Worm (Caenorhabditis elegans) whole organism, late embryonic: ENCODE data around the gene ZK1251.3.

ENCODE experiments used
- ama-1 ChIP-seq: fragments of 150-350 bp; optimal IDR thresholded peaks from 2 replicates; lab custom pipeline; 2014
- elt-2 ChIP-seq: sonication (generic microtip); optimal IDR thresholded peaks from 2 replicates; lab custom pipeline; 2016; ENCODE audit warnings: missing genetic modification reagents, missing genetic modification characterization, missing compliant biosample characterization
- ets-4 ChIP-seq: sonication (generic microtip); optimal IDR thresholded peaks from 2 replicates; lab custom pipeline; 2016; ENCODE audit warnings: missing genetic modification characterization, missing compliant biosample characterization
- eyg-1 ChIP-seq: sonication (generic microtip); optimal IDR thresholded peaks from 2 replicates; lab custom pipeline; 2016; ENCODE audit warnings: missing genotype, missing genetic modification characterization, missing compliant biosample characterization
- fkh-10 ChIP-seq: fragments of 150-350 bp; optimal IDR thresholded peaks from 2 replicates; lab custom pipeline; 2014; ENCODE audit warnings: missing biosample characterization, missing genetic modification reagents, missing genetic modification characterization
- odd-2 ChIP-seq: sonication (generic microtip); optimal IDR thresholded peaks from 2 replicates; lab custom pipeline; 2017; ENCODE audit warnings: antibody characterized with exemption, mild to moderate bottlenecking, missing genetic modification characterization, missing compliant biosample characterization
- pha-4 ChIP-seq: fragments of 150-350 bp; optimal IDR thresholded peaks from 2 replicates; lab custom pipeline; 2018; ENCODE audit warnings: missing biosample characterization, missing genetic modification reagents, missing genetic modification characterization
- pqm-1 ChIP-seq: sonication (generic microtip); optimal IDR thresholded peaks from 2 replicates; lab custom pipeline; 2016; ENCODE audit warnings: missing genetic modification characterization, missing compliant biosample characterization

- no peak for TF ChIP-seq ets-4 (tag; lab: Kevin White, UChicago)
- no peak for TF ChIP-seq fkh-10 (GFP tag; lab: Kevin White, UChicago)
- TF ChIP-seq odd-2 = no peak
- no peak for TF ChIP-seq eyg-1 (tag; lab: Kevin White, UChicago)
- no peak for TF ChIP-seq pha-4 (tag; lab: Kevin White, UChicago)
- TF ChIP-seq elt-2 = no peak
- TF ChIP-seq ama-1 (lab: Kevin White, UChicago) = no peak
- no peak for TF ChIP-seq pqm-1
Observed at ce11 chrIV:9654017-9654416, 29.4 kb upstream of the ZK1251.3 start, which contains the start of gene F58G6.7.
